Fruit fly (Drosophila melanogaster) whole organism, prepupa: Measurements from ENCODE around the gene Ipo9.

ENCODE experiments used
- CG3032 ChIP-seq: fragments of 200-800 bp; optimal IDR thresholded peaks from 2 replicates; lab custom pipeline; 2019; ENCODE audit warnings: missing biosample characterization, mild to moderate bottlenecking, missing genetic modification characterization, moderate library complexity
- CG4318 ChIP-seq: fragments of 200-800 bp; sonication (Bioruptor generic); optimal IDR thresholded peaks from 3 replicates; lab custom pipeline; 2017; ENCODE audit warnings: missing biosample characterization, mild to moderate bottlenecking, missing genetic modification characterization

Gene Ipo9

DNA sequence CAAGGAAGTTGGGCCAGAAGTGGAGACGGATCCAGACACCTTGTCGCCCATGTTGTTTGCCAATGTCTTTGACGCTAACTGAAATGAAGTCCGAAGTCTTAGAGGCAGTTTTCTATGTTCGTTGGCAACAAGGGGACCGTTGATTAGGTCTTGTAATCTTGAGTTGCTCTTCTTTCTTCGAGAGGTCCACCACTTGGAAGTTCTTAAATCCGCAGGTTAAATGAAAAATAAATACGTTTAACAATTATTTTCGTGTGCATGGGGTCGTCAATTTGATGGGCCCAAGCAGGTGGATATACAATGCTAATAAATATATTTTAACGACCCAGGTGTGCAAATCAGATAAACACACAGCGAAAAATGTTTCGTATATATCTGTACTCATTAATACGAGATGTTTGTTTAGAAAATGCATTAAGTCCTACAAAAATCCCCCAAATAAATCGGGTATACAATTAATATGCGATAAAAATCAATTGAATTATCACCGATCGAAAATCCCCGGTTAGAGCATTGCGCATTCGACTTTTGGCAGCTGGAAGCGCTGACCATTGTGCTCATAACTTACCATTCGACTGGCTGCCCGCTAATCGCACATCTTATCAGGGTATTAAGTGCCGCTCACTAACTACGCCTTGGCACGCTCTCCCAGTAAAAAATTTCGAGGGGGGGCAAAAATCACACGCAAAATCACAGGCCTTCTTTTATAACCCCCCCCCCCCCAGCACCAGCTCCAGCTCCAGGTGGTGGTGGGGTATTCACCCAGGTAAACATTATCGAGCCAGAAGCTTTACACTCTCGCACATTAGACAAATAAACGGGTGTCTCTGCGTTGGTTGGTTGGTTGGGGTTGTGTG, 48.4 kb downstream of the Ipo9 start, which contains the start of gene PGRP-LB (continued):
- TF ChIP-seq CG4318 (GFP tag; lab: Kevin White, UChicago) (no peak), CG3032 (no peak)
